Worm (Caenorhabditis elegans): Measurements from ENCODE around the gene npr-5.
A peak's percentile ranks its signal among the peaks of the same experiment; 100 is the strongest.

Gene npr-5

DNA sequence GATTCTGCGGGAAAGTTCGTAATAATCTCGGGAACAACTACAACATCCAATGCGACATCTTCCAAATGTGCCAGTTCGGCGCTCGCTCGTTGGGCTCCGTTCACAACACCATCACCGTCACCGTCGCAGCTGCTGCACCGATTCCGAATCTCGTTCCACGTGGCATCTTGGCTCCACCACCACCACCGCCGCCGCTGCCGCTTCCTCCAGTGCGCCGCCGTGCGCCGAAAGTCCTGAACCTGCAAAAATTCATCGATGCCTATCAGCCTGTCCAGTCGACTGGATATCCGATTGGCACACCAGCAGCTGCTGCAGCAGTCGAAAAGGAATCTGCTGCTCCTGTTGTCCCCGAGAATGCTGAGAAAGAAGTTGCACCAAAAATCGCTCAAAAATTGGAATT is 16.9 kb upstream of the npr-5 start:
- TF ChIP-seq F13C5.2 (tag; optimal IDR thresholded peaks at IDR 0.05) = no peak
- peak; percentile 32 for TF ChIP-seq aly-1 (tag; optimal IDR thresholded peaks at IDR 0.05)
- TF ChIP-seq hmg-4 (GFP tag; optimal IDR thresholded peaks at IDR 0.05) = no peak
- TF ChIP-seq hmbx-1 (tag; optimal IDR thresholded peaks at IDR 0.05) = no peak
- no peak for TF ChIP-seq sea-1 (GFP tag; conservative IDR thresholded peaks at IDR 0.05)
- TF ChIP-seq B0310.2 (tag; optimal IDR thresholded peaks at IDR 0.05) = no peak

DNA sequence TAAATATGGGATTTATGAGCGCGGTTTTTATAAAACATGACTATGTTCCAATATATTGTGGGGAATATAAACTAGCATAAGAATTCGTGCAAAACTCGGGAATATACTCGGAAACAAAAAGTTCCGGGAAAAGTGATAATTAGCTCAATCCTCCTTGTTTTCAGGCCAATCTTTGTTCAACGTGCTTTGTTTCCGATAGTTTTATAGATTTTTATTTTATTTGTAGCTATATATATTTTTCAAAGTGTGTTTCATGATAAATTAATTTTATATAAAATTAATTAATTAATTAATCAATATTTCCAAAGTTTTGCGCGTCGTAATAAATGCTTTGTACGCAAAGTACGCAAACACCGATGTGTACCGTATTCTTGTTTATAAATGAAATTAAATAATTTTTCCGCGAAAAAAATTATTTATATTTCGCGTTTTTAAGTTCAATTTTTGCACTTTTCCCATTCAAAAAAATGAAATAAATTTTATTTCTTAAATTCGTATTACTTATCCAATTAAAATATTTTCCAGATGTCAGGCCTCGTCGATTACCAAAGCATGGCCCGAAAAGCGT is 16.0 kb upstream of the npr-5 start, which contains the start of gene F33E11.2:
Gene F33E11.2, plus strand, starts transcription at position 524 of the 568 bp plus-strand sequence.
- TF ChIP-seq hmbx-1 (tag; optimal IDR thresholded peaks at IDR 0.05) (no peak), hnd-1 (tag; optimal IDR thresholded peaks at IDR 0.05) (no peak), hmg-4 (GFP tag; optimal IDR thresholded peaks at IDR 0.05) (no peak), ceh-13 (GFP tag; optimal IDR thresholded peaks at IDR 0.05) (no peak), ama-1 (optimal IDR thresholded peaks at IDR 0.05) (no peak), aly-1 (tag; optimal IDR thresholded peaks at IDR 0.05) (no peak)

DNA sequence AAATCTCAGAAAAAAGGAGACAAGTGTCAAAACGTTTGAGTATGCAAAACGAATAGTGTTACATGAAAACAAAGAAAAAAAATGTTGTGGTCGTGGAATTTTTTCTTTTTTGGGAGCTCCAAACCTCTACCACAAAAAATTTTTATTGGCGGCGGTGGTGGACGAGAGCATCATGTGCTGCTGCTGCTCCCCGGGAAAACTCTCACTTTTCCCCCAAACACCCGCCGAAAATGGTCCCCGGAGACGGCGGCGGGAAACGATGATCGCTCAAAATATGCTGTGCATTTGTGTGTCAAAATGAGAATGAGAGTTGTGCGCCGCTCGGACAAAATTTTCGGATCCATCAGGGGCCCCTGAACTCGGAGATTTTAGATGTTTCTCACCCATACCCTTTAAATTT is 14.3 kb upstream of the npr-5 start:
- TF ChIP-seq F13C5.2 (tag; optimal IDR thresholded peaks at IDR 0.05) (no peak), tbx-37 (GFP tag; conservative IDR thresholded peaks at IDR 0.05) (no peak), ets-7 (tag; optimal IDR thresholded peaks at IDR 0.05) (no peak), ceh-36 (tag; optimal IDR thresholded peaks at IDR 0.05) (no peak), aly-1 (tag; optimal IDR thresholded peaks at IDR 0.05) (no peak), hmg-4 (GFP tag; optimal IDR thresholded peaks at IDR 0.05) (no peak), sea-1 (GFP tag; conservative IDR thresholded peaks at IDR 0.05) (no peak), tra-4 (tag; optimal IDR thresholded peaks at IDR 0.05) (no peak), hnd-1 (tag; optimal IDR thresholded peaks at IDR 0.05) (no peak), scrt-1 (GFP tag; IDR thresholded peaks at IDR 0.05) (no peak), flt-1 (GFP tag; IDR thresholded peaks at IDR 0.05) (no peak), B0310.2 (tag; optimal IDR thresholded peaks at IDR 0.05) (no peak), ama-1 (optimal IDR thresholded peaks at IDR 0.05) (no peak), pes-1 (GFP tag; IDR thresholded peaks at IDR 0.05) (no peak)

DNA sequence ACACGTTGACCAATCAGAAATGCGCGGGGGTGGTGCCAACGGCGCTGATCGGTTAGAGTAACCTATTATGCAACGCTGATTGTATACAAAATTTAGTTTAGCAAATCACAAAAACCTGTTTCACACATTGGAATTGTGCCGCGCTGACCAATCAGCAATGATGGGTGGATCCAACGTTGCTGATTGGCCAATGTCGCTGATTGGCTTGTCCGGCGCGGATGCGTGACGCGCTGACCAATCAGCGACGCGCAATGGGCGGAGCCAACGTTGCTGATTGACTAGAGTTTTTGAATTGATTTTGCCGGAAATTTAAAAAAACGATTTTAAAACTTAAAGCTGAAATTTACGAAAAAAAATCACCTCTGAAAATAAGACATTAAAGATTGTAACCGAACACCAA is 3.8 kb upstream of the npr-5 start:
- no peak for TF ChIP-seq tbx-11 (GFP tag; IDR thresholded peaks at IDR 0.05)
- no peak for TF ChIP-seq pes-1 (GFP tag; IDR thresholded peaks at IDR 0.05)
- TF ChIP-seq sea-1 (GFP tag; conservative IDR thresholded peaks at IDR 0.05) = no peak
- TF ChIP-seq B0310.2 (tag; optimal IDR thresholded peaks at IDR 0.05) = no peak
- TF ChIP-seq tbx-37 (GFP tag; conservative IDR thresholded peaks at IDR 0.05) = no peak
- no peak for TF ChIP-seq hnd-1 (tag; optimal IDR thresholded peaks at IDR 0.05)
- TF ChIP-seq aly-1 (tag; optimal IDR thresholded peaks at IDR 0.05) = no peak
- TF ChIP-seq ceh-13 (GFP tag; optimal IDR thresholded peaks at IDR 0.05) = no peak
- no peak for TF ChIP-seq hmbx-1 (tag; optimal IDR thresholded peaks at IDR 0.05)
- TF ChIP-seq ceh-36 (tag; optimal IDR thresholded peaks at IDR 0.05) = no peak

DNA sequence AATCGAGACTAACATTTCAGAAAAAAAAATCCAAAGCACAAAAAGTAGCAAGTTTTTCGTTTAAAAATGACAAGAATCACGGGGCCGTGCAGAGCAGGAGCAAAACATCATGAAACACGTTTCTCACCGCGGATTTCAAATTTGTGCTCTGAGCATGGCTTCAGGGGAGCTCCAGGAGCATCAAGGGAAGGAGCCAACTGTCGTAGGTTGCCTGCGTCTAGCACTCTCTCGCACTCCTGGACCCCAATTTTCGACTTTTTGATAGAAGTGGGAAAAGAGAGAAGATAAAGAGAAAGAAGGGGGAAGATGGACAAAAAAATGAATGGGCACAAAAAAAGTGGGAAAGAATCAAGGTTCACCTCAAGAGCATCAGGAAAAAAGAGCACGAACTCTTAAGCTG is 3.3 kb upstream of the npr-5 start:
- TF ChIP-seq pes-1 (GFP tag; IDR thresholded peaks at IDR 0.05) = no peak
- no peak for TF ChIP-seq ceh-13 (GFP tag; optimal IDR thresholded peaks at IDR 0.05)
- TF ChIP-seq B0310.2 (tag; optimal IDR thresholded peaks at IDR 0.05) = no peak
- no peak for TF ChIP-seq tbx-11 (GFP tag; IDR thresholded peaks at IDR 0.05)
- no peak for TF ChIP-seq hnd-1 (tag; optimal IDR thresholded peaks at IDR 0.05)
- no peak for TF ChIP-seq scrt-1 (GFP tag; IDR thresholded peaks at IDR 0.05)
- TF ChIP-seq hmbx-1 (tag; optimal IDR thresholded peaks at IDR 0.05) = no peak
- no peak for TF ChIP-seq tbx-37 (GFP tag; conservative IDR thresholded peaks at IDR 0.05)
- TF ChIP-seq tra-4 (tag; optimal IDR thresholded peaks at IDR 0.05) = no peak
- TF ChIP-seq flt-1 (GFP tag; IDR thresholded peaks at IDR 0.05) = no peak
- TF ChIP-seq F13C5.2 (tag; optimal IDR thresholded peaks at IDR 0.05) = no peak

DNA sequence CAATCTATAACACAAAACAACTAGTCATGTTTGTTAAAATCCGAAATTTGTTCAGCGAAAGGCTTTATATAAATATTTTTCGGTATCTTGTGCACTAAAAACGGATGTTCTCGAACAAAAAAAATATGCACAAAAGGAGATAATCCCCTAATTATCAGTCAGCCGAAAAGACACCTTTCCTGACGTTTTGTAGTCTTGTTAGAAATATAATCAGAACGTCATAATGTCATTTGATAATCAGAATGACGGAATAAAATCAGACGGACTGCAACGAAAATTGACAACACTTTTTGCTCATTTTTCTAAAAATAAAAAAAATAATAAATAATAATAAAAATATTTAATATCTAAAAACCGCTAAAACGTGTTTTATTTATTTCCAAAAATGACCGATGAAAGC is 2.4 kb upstream of the npr-5 start:
- TF ChIP-seq ama-1 (optimal IDR thresholded peaks at IDR 0.05) (no peak), F13C5.2 (tag; optimal IDR thresholded peaks at IDR 0.05) (no peak), B0310.2 (tag; optimal IDR thresholded peaks at IDR 0.05) (no peak), pes-1 (GFP tag; IDR thresholded peaks at IDR 0.05) (no peak), tbx-37 (GFP tag; conservative IDR thresholded peaks at IDR 0.05) (no peak), ceh-36 (tag; optimal IDR thresholded peaks at IDR 0.05) (no peak), sea-1 (GFP tag; conservative IDR thresholded peaks at IDR 0.05) (no peak), scrt-1 (GFP tag; IDR thresholded peaks at IDR 0.05) (no peak), hnd-1 (tag; optimal IDR thresholded peaks at IDR 0.05) (no peak), tra-4 (tag; optimal IDR thresholded peaks at IDR 0.05) (no peak), aly-1 (tag; optimal IDR thresholded peaks at IDR 0.05) (no peak), hmbx-1 (tag; optimal IDR thresholded peaks at IDR 0.05) (no peak), tbx-11 (GFP tag; IDR thresholded peaks at IDR 0.05) (no peak), ets-7 (tag; optimal IDR thresholded peaks at IDR 0.05) (no peak)

DNA sequence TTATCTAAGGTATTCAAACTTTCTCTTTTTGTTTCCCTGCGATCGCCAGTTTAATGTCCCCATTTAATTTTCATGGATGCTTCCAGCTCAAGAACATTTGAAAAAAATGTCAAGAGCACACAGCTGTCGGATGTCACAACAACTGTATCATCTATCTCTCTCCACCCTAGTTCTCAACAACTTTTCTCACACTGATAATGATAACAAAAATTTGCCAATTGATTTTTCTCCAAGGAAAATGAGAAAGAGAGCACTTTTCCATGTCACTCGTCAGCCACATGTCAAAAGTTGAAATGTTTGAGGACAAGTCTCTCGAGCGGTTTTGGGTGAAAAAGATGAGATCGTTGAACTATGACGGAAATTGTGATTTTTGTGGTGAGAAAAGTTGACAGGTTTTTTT is 405 bp downstream of the npr-5 start:
- TF ChIP-seq scrt-1 (GFP tag; IDR thresholded peaks at IDR 0.05) (no peak), sea-1 (GFP tag; conservative IDR thresholded peaks at IDR 0.05) (no peak), aly-1 (tag; optimal IDR thresholded peaks at IDR 0.05) (no peak), ceh-13 (GFP tag; optimal IDR thresholded peaks at IDR 0.05) (no peak), flt-1 (GFP tag; IDR thresholded peaks at IDR 0.05) (no peak), tbx-37 (GFP tag; conservative IDR thresholded peaks at IDR 0.05) (no peak)

DNA sequence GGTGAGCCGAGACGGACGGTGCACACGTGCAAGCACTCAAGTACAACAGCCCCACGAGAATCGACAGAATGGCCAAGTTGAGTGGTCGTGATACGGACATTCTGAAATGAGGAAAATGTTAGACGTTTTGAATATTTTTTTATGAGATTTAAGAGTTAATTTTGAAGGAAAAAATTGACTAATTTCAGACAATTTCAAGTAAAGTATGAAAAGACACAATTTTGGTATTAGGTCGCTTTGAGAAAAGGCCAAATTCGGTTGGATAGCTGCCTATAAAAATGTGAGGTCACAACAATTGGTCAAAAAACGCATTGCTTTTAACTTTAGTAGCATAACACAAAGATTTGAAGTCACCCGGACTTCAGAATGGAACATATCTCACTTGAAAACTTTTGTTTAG is 8.7 kb downstream of the npr-5 start, which contains the start of gene nlp-70:
Gene nlp-70, minus strand, starts transcription at position 101 of the 400 bp plus-strand sequence.
- TF ChIP-seq tra-4 (tag; optimal IDR thresholded peaks at IDR 0.05) (no peak), hmbx-1 (tag; optimal IDR thresholded peaks at IDR 0.05) (no peak), tbx-11 (GFP tag; IDR thresholded peaks at IDR 0.05) (no peak), pes-1 (GFP tag; IDR thresholded peaks at IDR 0.05) (no peak), ceh-13 (GFP tag; optimal IDR thresholded peaks at IDR 0.05) (no peak), B0310.2 (tag; optimal IDR thresholded peaks at IDR 0.05) (no peak), scrt-1 (GFP tag; IDR thresholded peaks at IDR 0.05) (no peak), ets-7 (tag; optimal IDR thresholded peaks at IDR 0.05) (no peak)
